Worm (Caenorhabditis elegans) whole organism, L2 larva: ENCODE data around the gene Y43F8C.13.

Experiments
- C34F6.9 ChIP-seq: fragments of 150-350 bp; optimal IDR thresholded peaks from 2 replicates; lab custom pipeline; 2014; ENCODE audit warnings: missing biosample characterization, missing genetic modification characterization
- F13H6.1 ChIP-seq: sonication (generic microtip); optimal IDR thresholded peaks from 2 replicates; lab custom pipeline; 2016; ENCODE audit warnings: missing genetic modification characterization, missing compliant biosample characterization
- R02D3.7 ChIP-seq: fragments of 150-350 bp; optimal IDR thresholded peaks from 2 replicates; lab custom pipeline; 2014; ENCODE audit warnings: missing biosample characterization, missing genetic modification characterization
- Y55F3AM.14 ChIP-seq: fragments of 200-800 bp; sonication (Bioruptor generic); optimal IDR thresholded peaks from 2 replicates; lab custom pipeline; 2018; ENCODE audit warnings: mild to moderate bottlenecking, missing genetic modification characterization, missing compliant biosample characterization
- ZK546.5 ChIP-seq: sonication (generic microtip); optimal IDR thresholded peaks from 2 replicates; lab custom pipeline; 2017; ENCODE audit warnings: missing biosample characterization, missing genetic modification characterization
- aly-2 ChIP-seq: fragments of 150-350 bp; optimal IDR thresholded peaks from 2 replicates; lab custom pipeline; 2014; ENCODE audit warnings: missing biosample characterization, missing genetic modification characterization
- ama-1 ChIP-seq: fragments of 150-350 bp; optimal IDR thresholded peaks from 2 replicates; lab custom pipeline; 2018; ENCODE audit warnings: inconsistent platforms
- ceh-16 ChIP-seq: fragments of 150-350 bp; optimal IDR thresholded peaks from 2 replicates; lab custom pipeline; 2014; ENCODE audit warnings: missing biosample characterization, missing genetic modification characterization
- dmd-4 ChIP-seq: sonication (generic microtip); optimal IDR thresholded peaks from 2 replicates; lab custom pipeline; 2017; ENCODE audit warnings: missing biosample characterization, missing genetic modification characterization
- egl-27 ChIP-seq: sonication (generic microtip); optimal IDR thresholded peaks from 3 replicates; lab custom pipeline; 2017; ENCODE audit warnings: missing biosample characterization, missing genetic modification reagents, missing genetic modification characterization
- elt-1 ChIP-seq: fragments of 150-350 bp; optimal IDR thresholded peaks from 2 replicates; lab custom pipeline; 2014; ENCODE audit warnings: missing biosample characterization, missing genetic modification characterization
- elt-3 ChIP-seq: sonication (generic microtip); optimal IDR thresholded peaks from 2 replicates; lab custom pipeline; 2017; ENCODE audit warnings: missing biosample characterization, missing genetic modification characterization
- gmeb-1 ChIP-seq: fragments of 150-350 bp; optimal IDR thresholded peaks from 2 replicates; lab custom pipeline; 2014; ENCODE audit warnings: missing biosample characterization, missing genetic modification characterization
- lin-11 ChIP-seq: fragments of 150-350 bp; sonication (generic microtip); optimal IDR thresholded peaks from 2 replicates; lab custom pipeline; 2014; ENCODE audit warnings: missing biosample characterization, missing genetic modification characterization, inconsistent platforms, mixed read lengths
- lin-39 ChIP-seq: fragments of 150-350 bp; optimal IDR thresholded peaks from 2 replicates; lab custom pipeline; 2014; ENCODE audit warnings: missing biosample characterization, missing genetic modification reagents, missing genetic modification characterization
- mab-5 ChIP-seq: fragments of 150-350 bp; optimal IDR thresholded peaks from 2 replicates; lab custom pipeline; 2014; ENCODE audit warnings: missing biosample characterization, missing genetic modification characterization
- mbf-1 ChIP-seq: sonication (generic microtip); optimal IDR thresholded peaks from 2 replicates; lab custom pipeline; 2017; ENCODE audit warnings: missing biosample characterization, missing genetic modification characterization
- mdl-1 ChIP-seq, 2 experiments: fragments of 150-350 bp in 1 of 2; sonication (generic microtip) in 1 of 2; optimal IDR thresholded peaks; 2 replicates each; lab custom pipeline; 2017; ENCODE audit warnings: missing biosample characterization in 2 of 2, missing genetic modification characterization in 2 of 2
- nhr-10 ChIP-seq: sonication (generic microtip); optimal IDR thresholded peaks from 2 replicates; lab custom pipeline; 2017; ENCODE audit warnings: missing biosample characterization, missing genetic modification characterization
- nhr-11 ChIP-seq: fragments of 150-350 bp; optimal IDR thresholded peaks from 2 replicates; lab custom pipeline; 2014; ENCODE audit warnings: missing biosample characterization, missing genetic modification characterization
- nhr-129 ChIP-seq: fragments of 150-350 bp; optimal IDR thresholded peaks from 2 replicates; lab custom pipeline; 2014; ENCODE audit warnings: missing biosample characterization, missing genetic modification characterization
- nhr-23 ChIP-seq: fragments of 150-350 bp; optimal IDR thresholded peaks from 2 replicates; lab custom pipeline; 2014; ENCODE audit warnings: missing biosample characterization, missing genetic modification reagents, missing genetic modification characterization
- nhr-237 ChIP-seq: fragments of 150-350 bp; optimal IDR thresholded peaks from 2 replicates; lab custom pipeline; 2014; ENCODE audit warnings: missing biosample characterization, missing genetic modification characterization
- nhr-25 ChIP-seq: fragments of 150-350 bp; sonication (generic microtip); optimal IDR thresholded peaks from 3 replicates; lab custom pipeline; 2014; ENCODE audit warnings: missing biosample characterization, missing genetic modification characterization
- nhr-6 ChIP-seq: fragments of 150-350 bp; optimal IDR thresholded peaks from 2 replicates; lab custom pipeline; 2014; ENCODE audit warnings: missing biosample characterization, missing genetic modification characterization
- peb-1 ChIP-seq: fragments of 150-350 bp; optimal IDR thresholded peaks from 2 replicates; lab custom pipeline; 2014; ENCODE audit warnings: missing biosample characterization, missing genetic modification characterization
- sem-4 ChIP-seq: fragments of 150-350 bp; optimal IDR thresholded peaks from 2 replicates; lab custom pipeline; 2014; ENCODE audit warnings: missing biosample characterization, missing genetic modification reagents, missing genetic modification characterization
- skn-1 ChIP-seq: sonication (generic microtip); optimal IDR thresholded peaks from 2 replicates; lab custom pipeline; 2017; ENCODE audit warnings: missing biosample characterization, missing genetic modification characterization
- sma-3 ChIP-seq: sonication (generic microtip); optimal IDR thresholded peaks from 2 replicates; lab custom pipeline; 2016; ENCODE audit warnings: missing genetic modification reagents, missing genetic modification characterization, missing compliant biosample characterization
- sma-9 ChIP-seq, 2 experiments: fragments of 150-350 bp in 1 of 2; sonication (generic microtip) in 1 of 2; optimal IDR thresholded peaks; 2 replicates each; lab custom pipeline; 2014 to 2016; ENCODE audit warnings: missing genetic modification characterization in 2 of 2, mild to moderate bottlenecking in 1 of 2, missing biosample characterization in 1 of 2, missing compliant biosample characterization in 1 of 2, missing genetic modification reagents in 1 of 2, moderate library complexity in 1 of 2
- snpc-4 ChIP-seq: fragments of 150-350 bp; optimal IDR thresholded peaks from 2 replicates; lab custom pipeline; 2014; ENCODE audit warnings: missing biosample characterization, missing genetic modification characterization
- unc-39 ChIP-seq: fragments of 150-350 bp; optimal IDR thresholded peaks from 2 replicates; lab custom pipeline; 2014; ENCODE audit warnings: missing biosample characterization, missing genetic modification characterization
- unc-55 ChIP-seq: fragments of 150-350 bp; sonication (generic microtip); optimal IDR thresholded peaks from 3 replicates; lab custom pipeline; 2014; ENCODE audit warnings: missing biosample characterization, missing genetic modification reagents, missing genetic modification characterization
- unc-62 ChIP-seq: fragments of 150-350 bp; optimal IDR thresholded peaks from 2 replicates; lab custom pipeline; 2014; ENCODE audit warnings: missing biosample characterization, missing genetic modification reagents, missing genetic modification characterization
- ztf-1 ChIP-seq: fragments of 200-800 bp; sonication (Bioruptor generic); conservative IDR thresholded peaks from 2 replicates; pipeline ENCODE4 v1.3.6; 2022; ENCODE audit warnings: missing genetic modification characterization, missing compliant biosample characterization
- ztf-4 ChIP-seq: fragments of 150-350 bp; optimal IDR thresholded peaks from 2 replicates; lab custom pipeline; 2014; ENCODE audit warnings: missing biosample characterization, missing genetic modification characterization

Gene Y43F8C.13

DNA sequence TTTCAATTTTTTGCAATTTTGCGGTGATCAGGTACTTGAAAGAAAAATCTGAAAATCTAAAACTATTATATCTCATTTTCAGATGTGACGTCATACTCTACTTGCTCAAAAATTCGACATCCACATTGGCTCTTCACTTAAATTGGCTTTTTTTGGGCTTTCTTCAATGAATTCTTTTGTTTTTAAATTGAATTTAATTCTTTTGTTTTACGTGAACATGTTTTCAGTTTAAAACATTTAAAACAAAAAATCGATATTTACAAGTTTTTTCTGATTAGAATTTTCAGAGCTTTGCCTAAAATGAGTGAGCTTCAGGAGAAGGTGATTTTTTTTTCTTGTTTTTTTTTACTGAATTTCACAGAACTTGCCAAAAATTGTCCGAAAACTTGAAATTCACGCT lies 44.5 kb upstream of the Y43F8C.13 start, which contains the start of gene W04E12.3:
Gene W04E12.3 (plus strand): TSS at position 301 of the 400 bp plus-strand sequence.
- no peak for TF ChIP-seq peb-1 (tag; lab: Kevin White, UChicago)
- no peak for TF ChIP-seq nhr-129 (tag; lab: Kevin White, UChicago)
- TF ChIP-seq dmd-4 (tag; lab: Kevin White, UChicago) = no peak
- no peak for TF ChIP-seq aly-2 (tag; lab: Kevin White, UChicago)
- TF ChIP-seq ztf-1 (GFP tag; lab: Robert Waterston, UW) = no peak
- no peak for TF ChIP-seq skn-1 (tag; lab: Kevin White, UChicago)
- TF ChIP-seq ztf-4 (tag; lab: Kevin White, UChicago) = no peak
- no peak for TF ChIP-seq nhr-10
- TF ChIP-seq nhr-25 (tag; lab: Kevin White, UChicago) = no peak
- TF ChIP-seq unc-39 (tag; lab: Kevin White, UChicago) = no peak
- no peak for TF ChIP-seq mdl-1 (tag; optimal IDR thresholded peaks at IDR 0.05; lab: Kevin White, UChicago)
- no peak for TF ChIP-seq C34F6.9 (tag; lab: Kevin White, UChicago)
- no peak for TF ChIP-seq gmeb-1
- no peak for TF ChIP-seq nhr-11
- no peak for TF ChIP-seq Y55F3AM.14 (GFP tag; lab: Kevin White, UChicago)
- TF ChIP-seq R02D3.7 (tag; lab: Kevin White, UChicago) = no peak
- no peak for TF ChIP-seq unc-62
- TF ChIP-seq lin-39 (tag; lab: Kevin White, UChicago) = no peak
- TF ChIP-seq sem-4 (tag; lab: Kevin White, UChicago) = no peak
- TF ChIP-seq F13H6.1 (tag; lab: Kevin White, UChicago) = no peak

DNA sequence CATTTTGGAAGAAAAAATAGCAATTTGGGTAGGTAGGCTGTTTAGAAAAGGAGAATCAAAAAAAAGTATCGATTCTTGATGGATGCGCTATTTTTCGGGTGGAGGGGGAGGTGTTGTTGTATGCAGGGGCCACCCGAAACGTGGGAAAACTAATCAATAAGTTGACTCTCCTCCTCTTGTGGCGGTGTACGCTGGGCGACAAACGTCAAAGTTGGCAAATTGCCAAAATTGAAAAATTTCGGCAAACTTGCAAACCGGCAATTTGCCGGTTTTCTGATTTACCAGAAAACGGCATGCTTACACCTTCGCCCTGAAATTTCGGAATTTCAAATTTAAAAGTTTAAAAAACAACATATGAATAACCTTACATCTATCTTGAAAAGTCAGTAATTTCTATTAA lies 43.8 kb upstream of the Y43F8C.13 start, which contains the start of gene W04E12.2:
Gene W04E12.2 (minus strand): TSS at position 101 of the 400 bp plus-strand sequence.
- TF ChIP-seq elt-1 (tag; lab: Kevin White, UChicago) = no peak
- TF ChIP-seq nhr-23 = no peak
- no peak for TF ChIP-seq lin-11 (tag; lab: Kevin White, UChicago)
- TF ChIP-seq C34F6.9 (tag; lab: Kevin White, UChicago) = no peak
- no peak for TF ChIP-seq nhr-25 (tag; lab: Kevin White, UChicago)
- TF ChIP-seq Y55F3AM.14 (GFP tag; lab: Kevin White, UChicago) = no peak
- no peak for TF ChIP-seq mab-5 (tag; lab: Kevin White, UChicago)
- TF ChIP-seq egl-27 (tag; lab: Kevin White, UChicago) = no peak
- TF ChIP-seq unc-55 (GFP tag; lab: Kevin White, UChicago) = no peak
- no peak for TF ChIP-seq ztf-4 (tag; lab: Kevin White, UChicago)
- no peak for TF ChIP-seq ZK546.5 (tag; lab: Kevin White, UChicago)
- no peak for TF ChIP-seq gmeb-1
- TF ChIP-seq unc-62 = no peak
- TF ChIP-seq mbf-1 = no peak
- TF ChIP-seq snpc-4 (tag; lab: Kevin White, UChicago) = no peak
- TF ChIP-seq ama-1 (lab: Kevin White, UChicago) = no peak
- no peak for TF ChIP-seq nhr-10
- TF ChIP-seq aly-2 (tag; lab: Kevin White, UChicago) = no peak
- TF ChIP-seq sma-3 (GFP tag; lab: Kevin White, UChicago) = no peak

DNA sequence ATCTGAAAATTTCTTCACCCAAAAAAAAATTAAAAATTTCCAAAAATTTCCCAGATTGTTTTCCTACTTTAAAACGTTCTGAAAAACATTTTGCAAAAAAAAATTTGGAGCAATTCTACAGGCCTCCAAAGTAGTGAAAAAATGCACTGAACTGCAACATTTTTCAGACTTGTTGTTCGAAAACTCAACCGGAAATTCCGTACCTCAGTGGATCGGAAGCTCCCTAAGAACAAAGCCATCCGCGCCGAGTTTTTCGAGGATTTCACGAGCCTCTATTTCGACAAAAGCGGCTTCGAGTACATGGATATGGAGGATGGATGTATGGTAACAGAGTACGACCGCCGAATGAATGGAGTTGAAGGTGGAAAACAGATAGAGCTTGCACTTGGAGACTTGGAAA lies 40.9 kb upstream of the Y43F8C.13 start, which contains the start of gene fbxa-131:
Gene fbxa-131 (plus strand): TSS at position 301 of the 400 bp plus-strand sequence.
- TF ChIP-seq F13H6.1 (tag; lab: Kevin White, UChicago) (no peak), ZK546.5 (tag; lab: Kevin White, UChicago) (no peak), nhr-6 (tag; lab: Kevin White, UChicago) (no peak), mdl-1 (tag; optimal IDR thresholded peaks at IDR 0.05; lab: Kevin White, UChicago) (no peak), nhr-237 (tag; lab: Kevin White, UChicago) (no peak), aly-2 (tag; lab: Kevin White, UChicago) (no peak), lin-39 (tag; lab: Kevin White, UChicago) (no peak), ztf-1 (GFP tag; lab: Robert Waterston, UW) (no peak), egl-27 (tag; lab: Kevin White, UChicago) (no peak), sem-4 (tag; lab: Kevin White, UChicago) (no peak), sma-9 (GFP tag; optimal IDR thresholded peaks at IDR 0.05; lab: Kevin White, UChicago) (no peak), sma-9 (tag; optimal IDR thresholded peaks at IDR 0.05; lab: Kevin White, UChicago) (no peak), ceh-16 (no peak), nhr-25 (tag; lab: Kevin White, UChicago) (no peak), elt-3 (no peak), peb-1 (tag; lab: Kevin White, UChicago) (no peak)
- TF ChIP-seq, all 48 proteins: peak for 0
